Fruit fly (Drosophila melanogaster) whole organism, pupa: ENCODE results near the gene CG42238.

Experiments
- CG10348 ChIP-seq: fragments of 200-800 bp; sonication (Bioruptor generic); IDR thresholded peaks from 2 replicates; pipeline ENCODE4 v1.3.6; 2022; ENCODE audit warnings: missing biosample characterization, missing genetic modification characterization
- CG12605 ChIP-seq: fragments of 200-800 bp; sonication (Bioruptor generic); IDR thresholded peaks from 2 replicates; pipeline ENCODE4 v1.3.6; 2022; ENCODE audit warnings: missing biosample characterization, missing genetic modification characterization
- CG13204 ChIP-seq: fragments of 200-800 bp; sonication (Bioruptor generic); optimal IDR thresholded peaks from 2 replicates; lab custom pipeline; 2018; ENCODE audit warnings: missing biosample characterization, mild to moderate bottlenecking, missing genetic modification characterization, moderate library complexity
- CG14655 ChIP-seq: fragments of 200-800 bp; sonication (Bioruptor generic); optimal IDR thresholded peaks from 3 replicates; lab custom pipeline; 2017; ENCODE audit warnings: mild to moderate bottlenecking, missing biosample characterization, missing genetic modification reagents, missing genetic modification characterization
- CG15710 ChIP-seq: fragments of 200-800 bp; sonication (Bioruptor generic); optimal IDR thresholded peaks from 2 replicates; lab custom pipeline; 2018; ENCODE audit warnings: missing biosample characterization, mild to moderate bottlenecking, missing genetic modification characterization, moderate library complexity
- CG17806 ChIP-seq: fragments of 200-800 bp; sonication (Bioruptor generic); optimal IDR thresholded peaks from 2 replicates; lab custom pipeline; 2018; ENCODE audit warnings: missing biosample characterization, mild to moderate bottlenecking, missing genetic modification characterization, moderate library complexity
- CG32121 ChIP-seq: fragments of 200-800 bp; sonication (Bioruptor generic); IDR thresholded peaks from 2 replicates; pipeline ENCODE4 v1.3.6; 2022; ENCODE audit warnings: missing biosample characterization, missing genetic modification characterization
- CG34367 ChIP-seq: fragments of 200-800 bp; sonication (Bioruptor generic); optimal IDR thresholded peaks from 2 replicates; lab custom pipeline; 2018; ENCODE audit warnings: missing biosample characterization, mild to moderate bottlenecking, missing genetic modification characterization
- CG4496 ChIP-seq: fragments of 200-800 bp; sonication (Bioruptor generic); IDR thresholded peaks from 3 replicates; pipeline ENCODE4 v1.3.6; 2022; ENCODE audit warnings: missing biosample characterization, missing genetic modification characterization
- CG8159 ChIP-seq: fragments of 200-800 bp; sonication (Bioruptor generic); optimal IDR thresholded peaks from 3 replicates; lab custom pipeline; 2018; ENCODE audit warnings: missing biosample characterization, mild to moderate bottlenecking, missing genetic modification characterization, moderate library complexity
- CG8301 ChIP-seq: fragments of 200-800 bp; sonication (Bioruptor generic); optimal IDR thresholded peaks from 2 replicates; lab custom pipeline; 2018; ENCODE audit warnings: missing biosample characterization, mild to moderate bottlenecking, missing genetic modification characterization
- CG9948 ChIP-seq: fragments of 200-800 bp; sonication (Bioruptor generic); optimal IDR thresholded peaks from 2 replicates; lab custom pipeline; 2018; ENCODE audit warnings: missing biosample characterization, mild to moderate bottlenecking, missing genetic modification characterization, moderate library complexity
- D1 ChIP-seq: fragments of 200-800 bp; sonication (Bioruptor generic); optimal IDR thresholded peaks from 2 replicates; lab custom pipeline; 2018; ENCODE audit warnings: missing biosample characterization, mild to moderate bottlenecking, missing genetic modification characterization, moderate library complexity
- EcR ChIP-seq: fragments of 200-800 bp; sonication (Bioruptor generic); optimal IDR thresholded peaks from 3 replicates; lab custom pipeline; 2019; ENCODE audit warnings: missing biosample characterization, missing genetic modification characterization, mild to moderate bottlenecking, moderate library complexity, missing genetic modification reagents
- Ets98B ChIP-seq: fragments of 200-800 bp; sonication (Bioruptor generic); IDR thresholded peaks from 2 replicates; pipeline ENCODE4 v1.3.6; 2022; ENCODE audit warnings: missing biosample characterization, missing genetic modification characterization
- Pif1A ChIP-seq: fragments of 200-800 bp; sonication (Bioruptor generic); optimal IDR thresholded peaks from 3 replicates; lab custom pipeline; 2016; ENCODE audit warnings: missing biosample characterization, missing genetic modification characterization
- Pif1B ChIP-seq: fragments of 200-800 bp; sonication (Bioruptor generic); optimal IDR thresholded peaks from 3 replicates; lab custom pipeline; 2016; ENCODE audit warnings: missing biosample characterization, missing genetic modification characterization
- Snoo ChIP-seq: fragments of 200-800 bp; sonication (Bioruptor generic); optimal IDR thresholded peaks from 3 replicates; lab custom pipeline; 2017; ENCODE audit warnings: missing biosample characterization, mild to moderate bottlenecking, missing genetic modification characterization, inconsistent platforms
- fd96Ca ChIP-seq: fragments of 200-800 bp; sonication (Bioruptor generic); IDR thresholded peaks from 3 replicates; pipeline ENCODE4 v1.3.6; 2022; ENCODE audit warnings: missing biosample characterization, missing genetic modification characterization
- gl ChIP-seq: fragments of 200-800 bp; sonication (Bioruptor generic); optimal IDR thresholded peaks from 2 replicates; lab custom pipeline; 2018; ENCODE audit warnings: missing biosample characterization, mild to moderate bottlenecking, missing genetic modification characterization
- rn ChIP-seq: fragments of 200-800 bp; sonication (Bioruptor generic); IDR thresholded peaks from 2 replicates; pipeline ENCODE4 v1.3.6; 2022; ENCODE audit warnings: missing biosample characterization, missing genetic modification characterization

CG42238 gene

DNA sequence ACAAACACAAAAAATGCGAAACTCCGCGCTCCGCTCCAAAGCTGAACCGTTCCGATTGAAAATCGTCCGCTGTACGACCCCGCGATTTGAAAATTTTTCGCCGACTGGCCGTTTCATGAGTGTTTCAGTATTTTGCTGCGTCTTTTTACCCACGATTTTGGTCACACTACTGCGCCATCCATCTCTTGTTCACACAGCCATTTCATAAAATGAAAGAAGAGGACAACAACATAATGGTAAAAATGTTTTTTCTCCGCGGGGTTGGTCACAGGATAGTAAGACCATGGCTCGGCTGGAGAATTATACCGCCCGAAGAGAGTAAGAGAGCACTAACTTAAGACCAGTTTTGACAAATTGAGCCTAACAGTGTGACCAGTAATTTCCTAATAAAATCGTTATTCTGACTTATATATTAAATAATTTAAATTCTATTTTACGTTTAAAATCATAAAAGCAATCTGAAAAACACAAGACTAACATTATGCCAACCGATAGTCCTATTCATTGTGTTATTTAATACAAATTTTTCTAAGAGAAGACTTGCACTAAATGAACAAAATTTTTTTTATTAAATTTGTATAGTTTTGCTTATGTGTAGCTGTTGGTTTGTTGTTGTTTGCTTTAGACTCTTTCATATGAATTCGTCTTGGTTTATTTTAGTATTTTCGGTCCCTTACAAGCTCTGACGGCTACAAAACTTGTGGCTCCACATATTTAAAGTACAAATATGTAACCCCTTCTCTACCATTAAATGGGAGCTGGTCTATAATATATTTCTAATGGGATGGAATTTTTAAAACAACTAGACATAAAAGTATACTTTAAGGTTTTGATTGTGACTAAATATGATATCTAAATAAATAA lies at the start of gene CG42238:
Gene CG42238, minus strand, starts transcription at position 292 of the 864 bp plus-strand sequence.
- TF ChIP-seq CG17806 (tag; lab: Kevin White, UChicago) (no peak), CG14655 (GFP tag; lab: Kevin White, UChicago) (no peak), EcR (GFP tag; lab: Kevin White, UChicago) (no peak), CG4496 (peak; percentile 34; the same call in 1 of the 3 replicates), CG32121 (peak; percentile 28; the same call in 1 of the 2 replicates), rn (no peak), CG12605 (GFP tag; lab: Robert Waterston, UW) (peak; percentile 48), fd96Ca (no peak), CG34367 (no peak)

DNA sequence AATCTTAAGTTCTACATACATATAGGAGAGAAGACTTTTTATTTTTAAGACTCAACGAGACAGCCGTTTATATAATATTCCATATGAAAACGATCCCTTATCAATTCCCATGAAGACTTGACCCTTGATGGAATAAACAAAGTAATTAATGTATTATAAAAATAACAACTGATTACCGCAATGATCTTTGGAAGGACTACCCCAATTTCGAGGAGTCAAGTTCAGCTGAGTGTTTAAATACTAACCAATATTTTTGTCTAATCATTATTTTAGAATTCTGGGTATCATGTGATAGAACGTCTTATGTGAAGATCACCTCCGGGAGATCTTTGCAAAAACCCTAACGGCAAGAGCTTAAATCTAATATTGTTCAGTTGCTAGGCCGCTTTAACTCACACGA lies 45.9 kb upstream of the CG42238 start:
- TF ChIP-seq EcR (GFP tag; lab: Kevin White, UChicago) (no peak), Ets98B (GFP tag; lab: Robert Waterston, UW) (no peak), CG15710 (tag; lab: Kevin White, UChicago) (no peak), CG4496 (no peak)

DNA sequence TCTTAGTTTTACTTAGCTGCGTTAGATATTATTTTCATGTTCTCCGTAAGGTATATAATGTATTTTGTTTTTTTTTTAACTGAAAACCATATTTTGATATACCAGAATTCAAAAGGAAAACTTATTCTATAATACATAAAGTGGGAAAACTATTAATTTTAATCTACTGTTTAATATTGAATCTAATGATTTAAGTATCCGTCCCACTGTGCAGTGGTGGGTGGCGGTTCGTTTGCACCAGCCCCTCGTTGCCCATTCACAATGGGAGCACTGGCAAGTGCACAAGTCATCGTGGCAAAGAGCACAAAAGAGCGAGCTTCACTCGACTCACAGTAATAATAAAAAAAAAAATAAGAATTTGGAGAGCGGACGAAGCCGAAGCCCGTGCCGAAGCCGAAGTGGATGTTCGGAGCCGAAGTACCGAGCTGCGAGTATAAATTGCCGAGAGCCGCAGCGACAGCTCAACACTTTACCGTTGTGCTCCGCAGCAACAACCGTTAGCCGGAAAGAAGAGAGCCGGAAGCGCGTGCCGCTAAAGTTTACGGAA lies 44.6 kb upstream of the CG42238 start, which contains the start of gene CG34136:
Gene CG34136, plus strand, starts transcription at position 475 of the 547 bp plus-strand sequence.
- TF ChIP-seq CG9948, result peak; percentile 27
- TF ChIP-seq CG12605 (GFP tag; lab: Robert Waterston, UW), result peak; percentile 90
- peak; percentile 47 for TF ChIP-seq CG34367
- peak; percentile 29 for TF ChIP-seq CG15710 (tag; lab: Kevin White, UChicago)
- TF ChIP-seq CG17806 (tag; lab: Kevin White, UChicago), result peak; percentile 51
- TF ChIP-seq Ets98B (GFP tag; lab: Robert Waterston, UW), result peak; percentile 89
- TF ChIP-seq CG13204 (GFP tag; lab: Kevin White, UChicago), result peak; percentile 66
- TF ChIP-seq EcR (GFP tag; lab: Kevin White, UChicago), result peak; percentile 9
- peak; percentile 33 for TF ChIP-seq Snoo (tag; lab: Kevin White, UChicago)
- no peak for TF ChIP-seq CG10348
- peak; percentile 78 for TF ChIP-seq gl (tag; lab: Kevin White, UChicago)
- TF ChIP-seq CG14655 (GFP tag; lab: Kevin White, UChicago), result peak; percentile 46
- TF ChIP-seq rn, result peak; percentile 24; the same call in 1 of the 2 replicates
- TF ChIP-seq fd96Ca, result peak; percentile 81
- TF ChIP-seq D1 (tag; lab: Kevin White, UChicago), result peak; percentile 40
- peak; percentile 94 for TF ChIP-seq CG4496
- TF ChIP-seq Pif1A, result peak; percentile 84
- peak; percentile 51 for TF ChIP-seq CG8159 (tag; lab: Kevin White, UChicago)
- TF ChIP-seq Pif1B (GFP tag; lab: Kevin White, UChicago), result peak; percentile 76
- peak; percentile 78 for TF ChIP-seq CG32121
- peak; percentile 51 for TF ChIP-seq CG8301 (tag; lab: Kevin White, UChicago)

DNA sequence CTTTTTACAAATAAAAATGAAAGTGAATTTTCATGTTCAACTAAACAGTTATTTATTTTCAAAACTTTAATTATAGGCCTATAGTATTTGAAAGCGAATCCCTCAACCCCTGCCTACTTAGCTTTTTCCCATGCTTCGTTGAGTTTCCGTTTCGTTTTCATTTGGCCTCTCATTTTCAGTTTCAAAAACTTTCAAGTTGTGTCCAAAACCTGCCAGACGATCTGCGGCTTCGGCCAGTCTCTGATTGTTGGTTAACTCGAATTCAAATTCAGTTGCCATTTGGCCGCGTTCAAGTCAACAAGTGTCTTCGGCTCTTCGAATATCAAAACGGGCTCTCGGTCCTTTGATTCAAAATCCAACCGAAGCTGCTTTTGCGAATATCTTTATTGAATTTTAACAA lies 39.0 kb upstream of the CG42238 start, which contains the start of gene CG14397:
Gene CG14397, plus strand, starts transcription at position 270 of the 400 bp plus-strand sequence.
- TF ChIP-seq D1 (tag; lab: Kevin White, UChicago) (no peak), CG8301 (tag; lab: Kevin White, UChicago) (no peak), CG32121 (no peak), fd96Ca (no peak), Ets98B (GFP tag; lab: Robert Waterston, UW) (no peak), CG34367 (no peak), gl (tag; lab: Kevin White, UChicago) (no peak), CG10348 (no peak), rn (no peak), Pif1B (GFP tag; lab: Kevin White, UChicago) (no peak), CG14655 (GFP tag; lab: Kevin White, UChicago) (no peak), Pif1A (no peak), CG8159 (tag; lab: Kevin White, UChicago) (no peak), CG15710 (tag; lab: Kevin White, UChicago) (no peak), Snoo (tag; lab: Kevin White, UChicago) (no peak), EcR (GFP tag; lab: Kevin White, UChicago) (no peak), CG12605 (GFP tag; lab: Robert Waterston, UW) (no peak)

DNA sequence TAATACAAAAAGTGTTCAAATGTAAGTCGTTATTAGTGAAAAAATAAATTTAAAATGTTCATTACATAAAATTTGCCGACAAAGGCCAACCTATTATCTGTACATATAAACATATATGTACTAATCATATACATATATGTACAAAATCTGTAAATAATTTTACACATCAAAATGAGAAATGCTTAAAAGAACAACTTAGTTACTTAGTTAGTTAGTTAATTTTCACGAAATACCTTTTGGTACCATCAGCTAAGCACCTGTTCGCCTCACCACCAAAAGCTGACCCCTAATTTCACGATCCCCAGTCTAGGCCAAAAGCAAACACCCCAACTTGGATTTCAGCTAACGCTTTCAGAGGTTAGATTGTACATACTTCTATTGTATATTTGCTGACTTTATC lies 37.1 kb upstream of the CG42238 start, which contains the start of gene CG9259:
Gene CG9259, plus strand, starts transcription at position 301 of the 400 bp plus-strand sequence.
- TF ChIP-seq CG8301 (tag; lab: Kevin White, UChicago), result no peak
- TF ChIP-seq CG14655 (GFP tag; lab: Kevin White, UChicago), result no peak
- no peak for TF ChIP-seq CG9948
- no peak for TF ChIP-seq CG13204 (GFP tag; lab: Kevin White, UChicago)
- no peak for TF ChIP-seq CG15710 (tag; lab: Kevin White, UChicago)
- TF ChIP-seq, all 21 proteins: peak for 0

DNA sequence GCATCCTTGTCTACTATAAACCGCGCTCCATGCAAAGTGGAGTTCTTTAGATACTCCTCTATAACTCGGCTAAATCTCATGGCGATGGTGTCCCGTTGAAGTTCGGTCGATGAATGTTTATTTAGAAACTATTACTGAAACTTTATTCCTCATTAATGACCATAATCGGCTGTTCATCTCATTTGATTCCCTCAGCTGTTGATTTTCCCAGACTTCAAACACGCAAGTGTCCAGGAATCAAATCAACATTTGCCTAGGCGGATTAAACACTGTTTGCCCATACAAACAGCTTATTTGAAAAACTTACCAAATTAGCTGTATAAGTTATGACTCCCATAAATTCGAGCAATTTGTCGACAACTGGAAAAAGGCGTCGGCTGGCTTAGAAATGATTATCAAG lies 36.7 kb upstream of the CG42238 start, which contains the start of gene ppk13:
Gene ppk13, minus strand, starts transcription at position 101 of the 400 bp plus-strand sequence.
- TF ChIP-seq CG17806 (tag; lab: Kevin White, UChicago) (no peak), CG34367 (no peak), CG8301 (tag; lab: Kevin White, UChicago) (no peak), CG13204 (GFP tag; lab: Kevin White, UChicago) (no peak), CG9948 (no peak), Pif1A (no peak), CG15710 (tag; lab: Kevin White, UChicago) (no peak), CG8159 (tag; lab: Kevin White, UChicago) (no peak), Snoo (tag; lab: Kevin White, UChicago) (no peak), gl (tag; lab: Kevin White, UChicago) (no peak), EcR (GFP tag; lab: Kevin White, UChicago) (no peak), CG12605 (GFP tag; lab: Robert Waterston, UW) (no peak), Pif1B (GFP tag; lab: Kevin White, UChicago) (no peak), CG32121 (no peak), CG14655 (GFP tag; lab: Kevin White, UChicago) (no peak), Ets98B (GFP tag; lab: Robert Waterston, UW) (no peak), fd96Ca (no peak), CG4496 (no peak), CG10348 (no peak)
